Worm (Caenorhabditis elegans): Measurements from ENCODE around the gene srlf-32.

DNA sequence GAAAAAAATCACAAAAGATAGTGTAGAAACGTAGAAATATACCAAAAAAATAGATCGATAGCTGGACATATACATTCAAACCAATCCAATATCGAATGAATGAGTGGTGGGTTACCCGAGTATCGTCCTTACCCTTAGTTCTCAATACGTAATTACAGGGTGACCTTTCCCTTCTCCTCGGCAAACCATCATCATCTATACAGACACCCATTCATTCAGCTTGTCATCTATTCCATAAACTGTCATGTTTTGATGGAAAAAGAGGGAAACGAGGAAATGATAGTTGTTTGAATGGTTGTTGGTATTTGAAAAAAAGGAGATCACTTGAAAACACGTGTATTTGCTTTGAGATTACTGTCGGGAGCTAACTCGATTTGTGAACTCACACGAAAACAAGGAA is 1.7 kb upstream of the srlf-32 start:
- TF ChIP-seq ama-1 (optimal IDR thresholded peaks at IDR 0.05) (no peak), ceh-28 (tag; optimal IDR thresholded peaks at IDR 0.05) (no peak), nhr-11 (tag; optimal IDR thresholded peaks at IDR 0.05) (no peak)

Data from whole organism, L3 larva.